Fruit fly (Drosophila melanogaster): Measurements from ENCODE around the gene Ziz.

The Ziz gene

dm6 chr2L:7433337-7433956 is 62.7 kb downstream of the Ziz start, which contains the start of gene CG5958:
Gene CG5958, minus strand, starts transcription at chr2L:7433516.
- TF ChIP-seq Rel (GFP tag; optimal IDR thresholded peaks at IDR 0.05) (no peak), Rel (tag; optimal IDR thresholded peaks at IDR 0.05) (peak; percentile 44), tai (GFP tag; optimal IDR thresholded peaks at IDR 0.05) (no peak), rgr (GFP tag; optimal IDR thresholded peaks at IDR 0.05) (no peak), Hnf4 (GFP tag; optimal IDR thresholded peaks at IDR 0.05) (peak; percentile 52), sage (GFP tag; optimal IDR thresholded peaks at IDR 0.05) (peak; percentile 13), h (GFP tag; optimal IDR thresholded peaks at IDR 0.05) (peak; percentile 19), CrebA (GFP tag; optimal IDR thresholded peaks at IDR 0.05; ENCODE audit: borderline replicate concordance) (peak; percentile 46), CG32264 (GFP tag; optimal IDR thresholded peaks at IDR 0.05) (no peak), br (GFP tag; optimal IDR thresholded peaks at IDR 0.05) (peak; percentile 8), HLH106 (tag; optimal IDR thresholded peaks at IDR 0.05) (no peak), brk (GFP tag; optimal IDR thresholded peaks at IDR 0.05) (no peak)

dm6 chr2L:7431861-7432601 is 64.1 kb downstream of the Ziz start:
- TF ChIP-seq lola (GFP tag; optimal IDR thresholded peaks at IDR 0.05) (no peak), pan (optimal IDR thresholded peaks at IDR 0.05) (no peak), Hr83 (GFP tag; optimal IDR thresholded peaks at IDR 0.05; ENCODE audit: poor library complexity, severe bottlenecking) (no peak), Mio (GFP tag; optimal IDR thresholded peaks at IDR 0.05) (no peak), N (GFP tag; optimal IDR thresholded peaks at IDR 0.05) (no peak)

- no peak for TF ChIP-seq tai (GFP tag; optimal IDR thresholded peaks at IDR 0.05)
- TF ChIP-seq ey (GFP tag; optimal IDR thresholded peaks at IDR 0.05), result no peak
- no peak for TF ChIP-seq jim (GFP tag; optimal IDR thresholded peaks at IDR 0.05)
- TF ChIP-seq Hnf4 (GFP tag; optimal IDR thresholded peaks at IDR 0.05), result no peak
- TF ChIP-seq Hr78 (GFP tag; optimal IDR thresholded peaks at IDR 0.05), result no peak
- no peak for TF ChIP-seq sage (GFP tag; optimal IDR thresholded peaks at IDR 0.05)
- TF ChIP-seq pan (optimal IDR thresholded peaks at IDR 0.05), result no peak
- TF ChIP-seq GATAd (GFP tag; optimal IDR thresholded peaks at IDR 0.05), result no peak
- TF ChIP-seq HLH106 (tag; optimal IDR thresholded peaks at IDR 0.05), result no peak
- TF ChIP-seq CrebA (GFP tag; optimal IDR thresholded peaks at IDR 0.05; ENCODE audit: borderline replicate concordance), result no peak
- TF ChIP-seq fru (GFP tag; optimal IDR thresholded peaks at IDR 0.05), result no peak
- TF ChIP-seq Sp1 (GFP tag; optimal IDR thresholded peaks at IDR 0.05), result no peak
- no peak for TF ChIP-seq h (GFP tag; optimal IDR thresholded peaks at IDR 0.05)
These were observed 65.8 kb downstream of the Ziz start for dm6 chr2L:7430313-7430712.

- TF ChIP-seq Hnf4 (GFP tag; optimal IDR thresholded peaks at IDR 0.05) (no peak), GATAd (GFP tag; optimal IDR thresholded peaks at IDR 0.05) (no peak), CrebA (GFP tag; optimal IDR thresholded peaks at IDR 0.05; ENCODE audit: borderline replicate concordance) (no peak), br (GFP tag; optimal IDR thresholded peaks at IDR 0.05) (no peak), woc (GFP tag; optimal IDR thresholded peaks at IDR 0.05) (no peak), Dfd (GFP tag; optimal IDR thresholded peaks at IDR 0.05) (no peak), CG9705 (GFP tag; optimal IDR thresholded peaks at IDR 0.05) (no peak), usp (GFP tag; optimal IDR thresholded peaks at IDR 0.05) (no peak), Dif (GFP tag; optimal IDR thresholded peaks at IDR 0.05; ENCODE audit: partially characterized antibody) (no peak), dmrt93B (GFP tag; optimal IDR thresholded peaks at IDR 0.05) (no peak), tai (GFP tag; optimal IDR thresholded peaks at IDR 0.05) (no peak), Jra (GFP tag; optimal IDR thresholded peaks at IDR 0.05) (no peak), OdsH (GFP tag; optimal IDR thresholded peaks at IDR 0.05) (no peak), h (GFP tag; optimal IDR thresholded peaks at IDR 0.05) (no peak), Myc (optimal IDR thresholded peaks at IDR 0.05) (no peak), sage (GFP tag; optimal IDR thresholded peaks at IDR 0.05) (no peak)
These were observed 68.3 kb downstream of the Ziz start for dm6 chr2L:7427786-7428137.
